Fruit fly (Drosophila melanogaster) whole organism, embryonic: ENCODE data around the gene endos.

Experiments used
- Abd-B ChIP-seq: fragments of 200-800 bp; sonication (Bioruptor generic); optimal IDR thresholded peaks from 2 replicates; lab custom pipeline; 2018; ENCODE audit warnings: missing biosample characterization, mild to moderate bottlenecking, missing genetic modification characterization, moderate library complexity
- CG10321 ChIP-seq: fragments of 200-800 bp; sonication (Bioruptor generic); IDR thresholded peaks from 2 replicates; pipeline ENCODE4 v1.3.6; 2022; ENCODE audit warnings: missing biosample characterization, missing genetic modification characterization
- CG10654 ChIP-seq: fragments of 200-800 bp; sonication (Bioruptor generic); optimal IDR thresholded peaks from 2 replicates; lab custom pipeline; 2016; ENCODE audit warnings: missing biosample characterization, missing genetic modification characterization
- CG10959 ChIP-seq: fragments of 200-800 bp; sonication (Bioruptor generic); IDR thresholded peaks from 2 replicates; pipeline ENCODE4 v1.3.6; 2022; ENCODE audit warnings: missing biosample characterization, missing genetic modification characterization
- CG12299 ChIP-seq: fragments of 200-800 bp; sonication (Bioruptor generic); optimal IDR thresholded peaks from 2 replicates; lab custom pipeline; 2018; ENCODE audit warnings: missing biosample characterization, mild to moderate bottlenecking, missing genetic modification characterization
- CG13123 ChIP-seq: fragments of 200-800 bp; sonication (Bioruptor generic); optimal IDR thresholded peaks from 2 replicates; lab custom pipeline; 2016; ENCODE audit warnings: missing biosample characterization, missing genetic modification characterization
- CG14014 ChIP-seq: fragments of 200-800 bp; sonication (Bioruptor generic); IDR thresholded peaks from 2 replicates; pipeline ENCODE4 v1.3.6; 2022; ENCODE audit warnings: missing biosample characterization, missing genetic modification characterization
- CG14710 ChIP-seq: fragments of 200-800 bp; sonication (Bioruptor generic); optimal IDR thresholded peaks from 3 replicates; lab custom pipeline; 2019; ENCODE audit warnings: missing biosample characterization, mild to moderate bottlenecking, missing genetic modification characterization, moderate library complexity
- CG16779 ChIP-seq: fragments of 200-800 bp; sonication (Bioruptor generic); IDR thresholded peaks from 2 replicates; pipeline ENCODE4 v1.3.6; 2022; ENCODE audit warnings: missing biosample characterization, missing genetic modification characterization
- CG1792 ChIP-seq: fragments of 200-800 bp; sonication (Bioruptor generic); optimal IDR thresholded peaks from 2 replicates; lab custom pipeline; 2016; ENCODE audit warnings: missing biosample characterization, missing genetic modification characterization
- CG2116 ChIP-seq: fragments of 200-800 bp; sonication (Bioruptor generic); optimal IDR thresholded peaks from 3 replicates; lab custom pipeline; 2018; ENCODE audit warnings: missing biosample characterization, mild to moderate bottlenecking, missing genetic modification characterization
- CG3726 ChIP-seq: fragments of 200-800 bp; sonication (Bioruptor generic); IDR thresholded peaks from 3 replicates; pipeline ENCODE4, ENCODE4 v1.3.6; 2022; ENCODE audit warnings: missing biosample characterization, missing genetic modification characterization
- CG4328 ChIP-seq: fragments of 200-800 bp; sonication (Bioruptor generic); optimal IDR thresholded peaks from 3 replicates; lab custom pipeline; 2017; ENCODE audit warnings: missing biosample characterization, missing genetic modification reagents, missing genetic modification characterization
- CG4820 ChIP-seq: fragments of 200-800 bp; sonication (Bioruptor generic); optimal IDR thresholded peaks from 3 replicates; lab custom pipeline; 2016; ENCODE audit warnings: missing biosample characterization, missing genetic modification characterization
- CG6654 ChIP-seq: fragments of 200-800 bp; sonication (Bioruptor generic); optimal IDR thresholded peaks from 2 replicates; lab custom pipeline; 2017; ENCODE audit warnings: missing biosample characterization, mild to moderate bottlenecking, missing genetic modification characterization
- CG6683 ChIP-seq: fragments of 200-800 bp; sonication (Bioruptor generic); optimal IDR thresholded peaks from 2 replicates; lab custom pipeline; 2017; ENCODE audit warnings: missing biosample characterization, mild to moderate bottlenecking, missing genetic modification characterization, missing genetic modification reagents
- CG6813 ChIP-seq: fragments of 200-800 bp; sonication (Bioruptor generic); optimal IDR thresholded peaks from 2 replicates; lab custom pipeline; 2017; ENCODE audit warnings: missing biosample characterization, missing genetic modification characterization, mild to moderate bottlenecking, moderate library complexity, missing genetic modification reagents
- CG7963 ChIP-seq: fragments of 200-800 bp; sonication (Bioruptor generic); IDR thresholded peaks from 3 replicates; pipeline ENCODE4 v1.3.6; 2022; ENCODE audit warnings: missing biosample characterization, missing genetic modification characterization; ENCODE audit not compliant: partially characterized antibody
- CG9727 ChIP-seq: fragments of 200-800 bp; sonication (Bioruptor generic); optimal IDR thresholded peaks from 3 replicates; lab custom pipeline; 2017; ENCODE audit warnings: missing biosample characterization, mild to moderate bottlenecking, missing genetic modification characterization
- Dref ChIP-seq: fragments of 200-800 bp; sonication (Bioruptor generic); IDR thresholded peaks from 2 replicates; pipeline ENCODE4 v1.3.6; 2022; ENCODE audit warnings: missing biosample characterization, missing genetic modification characterization
- Eip74EF ChIP-seq, 2 experiments: fragments of 200-800 bp in 1 of 2; fragments of >200 bp in 1 of 2; sonication (Bioruptor generic) in 1 of 2; optimal IDR thresholded peaks; 2 replicates each; lab custom pipeline; 2017 to 2019; ENCODE audit warnings: missing biosample characterization in 2 of 2, missing genetic modification characterization in 2 of 2, mild to moderate bottlenecking in 1 of 2, moderate library complexity in 1 of 2
- Fer2 ChIP-seq: fragments of 200-800 bp; sonication (Bioruptor generic); optimal IDR thresholded peaks from 2 replicates; lab custom pipeline; 2018; ENCODE audit warnings: missing biosample characterization, mild to moderate bottlenecking, missing genetic modification characterization, moderate library complexity
- Gsc ChIP-seq: fragments of 200-800 bp; sonication (Bioruptor generic); IDR thresholded peaks from 2 replicates; pipeline ENCODE4 v1.3.6; 2022; ENCODE audit warnings: missing biosample characterization, missing genetic modification characterization
- HHEX ChIP-seq: fragments of 200-800 bp; sonication (Bioruptor generic); optimal IDR thresholded peaks from 3 replicates; lab custom pipeline; 2017; ENCODE audit warnings: missing biosample characterization, mild to moderate bottlenecking, missing genetic modification characterization, missing genetic modification reagents
- Hmr ChIP-seq: fragments of 200-800 bp; sonication (Bioruptor generic); optimal IDR thresholded peaks from 3 replicates; lab custom pipeline; 2017; ENCODE audit warnings: mild to moderate bottlenecking, missing biosample characterization, missing genetic modification reagents, missing genetic modification characterization
- Hr51 ChIP-seq, 2 experiments: fragments of 200-800 bp; sonication (Bioruptor generic); optimal IDR thresholded peaks; 2 replicates in 1 of 2; 3 replicates in 1 of 2; lab custom pipeline; 2016 to 2018; ENCODE audit warnings: missing biosample characterization in 2 of 2, missing genetic modification characterization in 2 of 2, mild to moderate bottlenecking in 1 of 2, moderate library complexity in 1 of 2
- Hr78 ChIP-seq, 2 experiments: fragments of 200-800 bp in 1 of 2; fragments of >200 bp in 1 of 2; sonication (Bioruptor generic) in 1 of 2; optimal IDR thresholded peaks; 2 replicates each; lab custom pipeline; 2017 to 2019; ENCODE audit warnings: missing biosample characterization in 2 of 2, missing genetic modification characterization in 2 of 2, mild to moderate bottlenecking in 1 of 2, moderate library complexity in 1 of 2
- Hsf ChIP-seq: fragments of 200-800 bp; sonication (Bioruptor generic); optimal IDR thresholded peaks from 3 replicates; lab custom pipeline; 2016; ENCODE audit warnings: missing biosample characterization, missing genetic modification characterization
- Max ChIP-seq: fragments of 200-800 bp; sonication (Bioruptor generic); optimal IDR thresholded peaks from 2 replicates; lab custom pipeline; 2016; ENCODE audit warnings: missing biosample characterization, mild to moderate bottlenecking, missing genetic modification characterization
- Nf-YC ChIP-seq: fragments of 200-800 bp; optimal IDR thresholded peaks from 3 replicates; lab custom pipeline; 2019; ENCODE audit warnings: missing biosample characterization, mild to moderate bottlenecking, missing genetic modification characterization, moderate library complexity
- Stat92E ChIP-seq, 3 experiments: fragments of >200 bp in 2 of 3; fragments of 200-800 bp in 1 of 3; sonication (Bioruptor generic) in 1 of 3; optimal IDR thresholded peaks; 2 replicates each; lab custom pipeline; 2017 to 2019; ENCODE audit warnings: missing biosample characterization in 3 of 3, missing genetic modification characterization in 3 of 3, mild to moderate bottlenecking in 1 of 3, moderate library complexity in 1 of 3
- Xbp1 ChIP-seq: fragments of 200-800 bp; sonication (Bioruptor generic); optimal IDR thresholded peaks from 3 replicates; lab custom pipeline; 2016; ENCODE audit warnings: missing biosample characterization, mild to moderate bottlenecking, missing genetic modification characterization
- crp ChIP-seq, 2 experiments: fragments of 200-800 bp; sonication (Bioruptor generic); optimal IDR thresholded peaks; 2 replicates in 1 of 2; 3 replicates in 1 of 2; lab custom pipeline; 2017; ENCODE audit warnings: missing biosample characterization in 2 of 2, missing genetic modification characterization in 2 of 2, mild to moderate bottlenecking in 1 of 2, moderate library complexity in 1 of 2
- gem ChIP-seq: fragments of 200-800 bp; sonication (Bioruptor generic); optimal IDR thresholded peaks from 2 replicates; lab custom pipeline; 2019; ENCODE audit warnings: missing biosample characterization, mild to moderate bottlenecking, missing genetic modification characterization, moderate library complexity
- gfzf ChIP-seq: fragments of 200-800 bp; sonication (Bioruptor generic); optimal IDR thresholded peaks from 2 replicates; lab custom pipeline; 2016; ENCODE audit warnings: missing biosample characterization, mild to moderate bottlenecking, missing genetic modification characterization, moderate library complexity
- hkb ChIP-seq, 2 experiments: fragments of 200-800 bp in 1 of 2; fragments of >200 bp in 1 of 2; sonication (Bioruptor generic) in 1 of 2; IDR thresholded peaks in 1 of 2; optimal IDR thresholded peaks in 1 of 2; 2 replicates each; pipeline versions ENCODE4 v1.3.6 to Lab custom; 2017 to 2022; ENCODE audit warnings: missing biosample characterization in 1 of 2, missing genetic modification characterization in 1 of 2
- jigr1 ChIP-seq: fragments of 200-800 bp; sonication (Bioruptor generic); IDR thresholded peaks from 3 replicates; pipeline ENCODE4 v1.3.6; 2022; ENCODE audit warnings: missing biosample characterization, missing genetic modification characterization
- jumu ChIP-seq: fragments of 200-800 bp; sonication (Bioruptor generic); optimal IDR thresholded peaks from 3 replicates; lab custom pipeline; 2016; ENCODE audit warnings: missing biosample characterization, missing genetic modification characterization
- luna ChIP-seq: fragments of 200-800 bp; sonication (Bioruptor generic); optimal IDR thresholded peaks from 2 replicates; lab custom pipeline; 2016; ENCODE audit warnings: missing biosample characterization, missing genetic modification characterization
- org-1 ChIP-seq: fragments of 200-800 bp; sonication (Bioruptor generic); optimal IDR thresholded peaks from 2 replicates; lab custom pipeline; 2017; ENCODE audit warnings: missing biosample characterization, missing genetic modification characterization
- p53 ChIP-seq: fragments of 200-800 bp; sonication (Bioruptor generic); optimal IDR thresholded peaks from 2 replicates; lab custom pipeline; 2016; ENCODE audit warnings: missing biosample characterization, missing genetic modification characterization
- pan ChIP-seq, 4 experiments: fragments of >200 bp in 3 of 4; fragments of 200-800 bp in 1 of 4; sonication (Bioruptor generic) in 1 of 4; optimal IDR thresholded peaks in 3 of 4; IDR thresholded peaks in 1 of 4; 2 replicates each; pipeline versions ENCODE4 v1.3.6 to Lab custom; 2017 to 2022; ENCODE audit warnings: missing biosample characterization in 2 of 4, missing genetic modification characterization in 2 of 4, mixed read lengths in 1 of 4
- salm ChIP-seq: fragments of 200-800 bp; sonication (Bioruptor generic); optimal IDR thresholded peaks from 2 replicates; lab custom pipeline; 2018; ENCODE audit warnings: missing biosample characterization, mild to moderate bottlenecking, missing genetic modification characterization
- ttk ChIP-seq: fragments of 200-800 bp; sonication (Bioruptor generic); IDR thresholded peaks from 2 replicates; pipeline ENCODE4 v2.1.2; 2022; ENCODE audit warnings: missing biosample characterization, missing genetic modification characterization
- vnd ChIP-seq: fragments of 200-800 bp; sonication (Bioruptor generic); IDR thresholded peaks from 3 replicates; pipeline ENCODE4 v1.3.6; 2022; ENCODE audit warnings: missing biosample characterization, missing genetic modification characterization; ENCODE audit not compliant: partially characterized antibody
- wek ChIP-seq: fragments of 200-800 bp; sonication (Bioruptor generic); optimal IDR thresholded peaks from 3 replicates; lab custom pipeline; 2018; ENCODE audit warnings: missing biosample characterization, mild to moderate bottlenecking, missing genetic modification characterization, moderate library complexity
- z ChIP-seq: fragments of 200-800 bp; sonication (Bioruptor generic); IDR thresholded peaks from 3 replicates; pipeline ENCODE4 v1.3.6; 2022; ENCODE audit warnings: missing biosample characterization, missing genetic modification characterization

endos gene

DNA sequence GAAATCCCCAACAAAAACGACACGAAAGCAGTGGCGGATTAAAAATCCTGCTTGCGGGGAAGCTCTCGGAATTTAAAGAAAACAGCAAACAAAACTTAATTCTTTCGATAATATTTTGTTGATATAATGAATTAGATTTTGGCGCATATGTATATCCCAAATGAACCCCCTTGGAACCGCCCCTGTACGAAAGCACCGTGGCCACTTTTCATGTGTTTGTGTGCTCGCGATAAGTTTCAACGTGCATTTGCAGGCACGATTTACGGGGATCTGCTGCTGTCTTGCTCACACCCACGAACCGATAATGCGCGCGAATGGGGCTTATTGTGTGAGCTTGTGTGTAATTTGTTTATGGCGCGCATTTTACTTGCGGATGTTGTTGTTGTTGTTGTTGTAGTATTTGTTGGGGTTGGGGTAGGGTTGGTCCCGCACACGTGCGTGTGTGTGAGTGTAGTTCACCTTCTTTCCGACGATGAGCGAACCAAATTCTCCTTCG is 26.5 kb downstream of the endos start (continued):
- TF ChIP-seq CG6654 = peak; percentile 83
- peak; percentile 82; the same call in 2 of the 3 replicates for TF ChIP-seq CG3726 (GFP tag; lab: Robert Waterston, UW)
- TF ChIP-seq Hmr (GFP tag; lab: Kevin White, UChicago) = peak; percentile 95
- peak; percentile 93 for TF ChIP-seq HHEX (GFP tag; lab: Kevin White, UChicago)
- no peak; the same call in 1 of the 2 replicates for TF ChIP-seq Gsc (GFP tag; lab: Robert Waterston, UW)
- peak; percentile 15 for TF ChIP-seq gfzf
- no peak for TF ChIP-seq Dref (GFP tag; lab: Robert Waterston, UW)
- TF ChIP-seq jumu (GFP tag; lab: Kevin White, UChicago) = peak; percentile 94
- peak in 1 of 2 experiments; percentile 63 for TF ChIP-seq crp (GFP tag; optimal IDR thresholded peaks at IDR 0.05; lab: Kevin White, UChicago)
- peak; percentile 97 for TF ChIP-seq Xbp1 (GFP tag; lab: Kevin White, UChicago)
- peak; percentile 93 to 96 for TF ChIP-seq Hr51 (GFP tag; optimal IDR thresholded peaks at IDR 0.05; lab: Kevin White, UChicago)
- TF ChIP-seq Hsf = peak; percentile 96
- TF ChIP-seq Eip74EF (GFP tag; optimal IDR thresholded peaks at IDR 0.05; lab: Kevin White, UChicago) = peak in 1 of 2 experiments; percentile 91
- TF ChIP-seq hkb (optimal IDR thresholded peaks at IDR 0.05; lab: Kevin White, UChicago) = no peak
- TF ChIP-seq hkb (GFP tag; IDR thresholded peaks at IDR 0.05; lab: Robert Waterston, UW) = peak; percentile 97
- peak; percentile 92 for TF ChIP-seq CG4328 (GFP tag; lab: Kevin White, UChicago)
- TF ChIP-seq CG10321 (GFP tag; lab: Robert Waterston, UW) = peak; percentile 86
- peak; percentile 88 for TF ChIP-seq CG16779 (GFP tag; lab: Robert Waterston, UW)
- no peak for TF ChIP-seq z
- peak; percentile 93 for TF ChIP-seq org-1 (GFP tag; lab: Kevin White, UChicago)
- peak; percentile 77; the same call in 2 of the 3 replicates for TF ChIP-seq jigr1 (GFP tag; lab: Robert Waterston, UW)
- peak; percentile 94 for TF ChIP-seq CG10654
- peak; percentile 85 for TF ChIP-seq CG10959 (GFP tag; lab: Robert Waterston, UW)
- TF ChIP-seq Fer2 = peak; percentile 82
- TF ChIP-seq p53 = peak; percentile 87
- TF ChIP-seq Nf-YC (tag; lab: Kevin White, UChicago) = peak; percentile 44
- peak; percentile 94 for TF ChIP-seq Abd-B (GFP tag; lab: Kevin White, UChicago)
- peak; percentile 95 for TF ChIP-seq CG9727 (GFP tag; lab: Kevin White, UChicago)
- TF ChIP-seq CG12299 (tag; lab: Kevin White, UChicago) = peak; percentile 89
- TF ChIP-seq luna (GFP tag; lab: Kevin White, UChicago) = peak; percentile 50
- TF ChIP-seq CG13123 (GFP tag; lab: Kevin White, UChicago) = peak; percentile 90
- peak; percentile 84 for TF ChIP-seq CG6683 (GFP tag; lab: Kevin White, UChicago)
- peak; percentile 58 for TF ChIP-seq CG2116 (GFP tag; lab: Kevin White, UChicago)
- no peak for TF ChIP-seq vnd
- TF ChIP-seq CG14014 (GFP tag; lab: Robert Waterston, UW) = peak; percentile 96
- TF ChIP-seq Max (GFP tag; lab: Kevin White, UChicago) = peak; percentile 92
- TF ChIP-seq gem = peak; percentile 97
- peak; percentile 93 for TF ChIP-seq CG6813 (GFP tag; lab: Kevin White, UChicago)
- TF ChIP-seq Stat92E (GFP tag; optimal IDR thresholded peaks at IDR 0.05; lab: Kevin White, UChicago) = peak in 1 of 3 experiments; percentile 51
- peak; percentile 81 for TF ChIP-seq wek
- TF ChIP-seq Hr78 (GFP tag; optimal IDR thresholded peaks at IDR 0.05; lab: Kevin White, UChicago) = peak in 1 of 2 experiments; percentile 82
- peak; percentile 85 for TF ChIP-seq CG14710 (tag; lab: Kevin White, UChicago)
- peak; percentile 92 for TF ChIP-seq ttk (GFP tag; lab: Robert Waterston, UW)
- TF ChIP-seq pan (optimal IDR thresholded peaks at IDR 0.05; lab: Kevin White, UChicago) = no peak
- TF ChIP-seq pan (GFP tag; optimal IDR thresholded peaks at IDR 0.05 in 1 of 2, IDR thresholded peaks at IDR 0.05 in 1 of 2) = peak in 1 of 2 experiments; percentile 97
- peak; percentile 91 for TF ChIP-seq salm (tag; lab: Kevin White, UChicago)
- TF ChIP-seq CG4820 = peak; percentile 94
- no peak for TF ChIP-seq CG7963
- TF ChIP-seq CG1792 (GFP tag; lab: Kevin White, UChicago) = peak; percentile 94
